Worm (Caenorhabditis elegans): Measurements from ENCODE around the gene T13F2.4.

Gene T13F2.4

DNA sequence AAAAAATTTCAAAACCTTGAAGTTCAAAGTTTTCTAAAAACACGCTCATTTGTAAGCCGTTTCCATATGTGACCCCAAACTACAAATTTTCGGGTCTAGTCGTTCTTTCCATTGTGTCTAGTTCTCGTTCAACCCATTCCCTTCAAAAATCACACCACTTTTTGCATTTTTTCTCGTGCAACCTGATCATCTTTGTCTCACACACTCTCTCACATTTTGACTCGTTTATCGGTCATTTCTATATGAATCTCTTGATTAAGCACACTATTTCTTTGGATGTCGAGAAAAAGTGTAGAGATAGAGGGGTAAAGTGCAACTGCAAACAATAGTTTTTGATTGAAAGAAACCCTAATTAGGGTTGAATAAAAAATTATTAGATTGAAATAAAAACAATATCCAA is 13.9 kb downstream of the T13F2.4 start (continued):
- TF ChIP-seq unc-30 (tag; optimal IDR thresholded peaks at IDR 0.05) (no peak), blmp-1 (tag; optimal IDR thresholded peaks at IDR 0.05) (peak; percentile 69), pax-3 (tag; optimal IDR thresholded peaks at IDR 0.05) (no peak), unc-130 (tag; optimal IDR thresholded peaks at IDR 0.05) (no peak), fos-1 (tag; optimal IDR thresholded peaks at IDR 0.05) (peak; percentile 64), lin-15B (tag; optimal IDR thresholded peaks at IDR 0.05) (no peak), efl-1 (optimal IDR thresholded peaks at IDR 0.05) (peak; percentile 39 to 54), efl-1 (GFP tag; optimal IDR thresholded peaks at IDR 0.05 in 1 of 2) (peak; percentile 34 to 94), ceh-90 (tag; optimal IDR thresholded peaks at IDR 0.05) (no peak), lin-13 (GFP tag; optimal IDR thresholded peaks at IDR 0.05) (peak; percentile 15), ces-1 (GFP tag; optimal IDR thresholded peaks at IDR 0.05) (no peak), ceh-88 (GFP tag; IDR thresholded peaks at IDR 0.05) (no peak), unc-86 (tag; optimal IDR thresholded peaks at IDR 0.05) (no peak), hpl-2 (GFP tag; optimal IDR thresholded peaks at IDR 0.05) (no peak), mab-9 (GFP tag; IDR thresholded peaks at IDR 0.05) (no peak), lir-3 (tag; optimal IDR thresholded peaks at IDR 0.05; ENCODE audit: poor library complexity) (peak; percentile 34), mef-2 (tag; optimal IDR thresholded peaks at IDR 0.05) (no peak), tlp-1 (tag; optimal IDR thresholded peaks at IDR 0.05) (no peak), lsy-2 (tag; optimal IDR thresholded peaks at IDR 0.05) (peak; percentile 50 to 65), rnt-1 (tag; optimal IDR thresholded peaks at IDR 0.05) (peak; percentile 50), nhr-11 (tag; optimal IDR thresholded peaks at IDR 0.05) (no peak), xbp-1 (tag; optimal IDR thresholded peaks at IDR 0.05) (peak; percentile 41), snpc-4 (tag; optimal IDR thresholded peaks at IDR 0.05) (no peak), C34B4.2 (tag; optimal IDR thresholded peaks at IDR 0.05) (no peak), ztf-11 (tag; optimal IDR thresholded peaks at IDR 0.05) (no peak), nhr-90 (tag; optimal IDR thresholded peaks at IDR 0.05; ENCODE audit: poor library complexity) (peak; percentile 61), snu-23 (GFP tag; optimal IDR thresholded peaks at IDR 0.05) (peak; percentile 82), sox-4 (tag; optimal IDR thresholded peaks at IDR 0.05) (no peak), hlh-17 (GFP tag; optimal IDR thresholded peaks at IDR 0.05; ENCODE audit: borderline replicate concordance) (no peak), fkh-10 (GFP tag; optimal IDR thresholded peaks at IDR 0.05) (no peak), nhr-28 (tag; optimal IDR thresholded peaks at IDR 0.05) (no peak), ceh-82 (tag; optimal IDR thresholded peaks at IDR 0.05) (peak in 1 of 3 experiments; percentile 18)

DNA sequence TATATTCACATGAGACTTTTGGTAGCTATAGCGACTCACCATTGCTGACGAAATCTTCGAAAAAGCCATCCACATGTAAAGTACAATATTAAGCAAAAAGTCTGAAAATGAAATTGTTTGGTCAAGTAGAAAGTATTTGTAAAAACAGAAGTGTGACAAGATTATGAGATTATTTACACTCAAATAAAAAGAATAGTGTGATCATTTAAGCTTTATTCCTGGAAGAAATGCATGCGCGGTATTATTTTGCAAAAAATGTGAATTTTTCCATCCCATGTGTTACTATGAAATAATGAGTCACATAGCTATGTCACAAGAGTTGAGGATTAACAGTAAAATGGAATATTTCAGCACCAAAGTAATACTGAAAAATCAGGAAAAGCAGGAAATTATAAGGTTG is 21.0 kb downstream of the T13F2.4 start, which contains the start of gene dct-15:
dct-15 (minus strand) TSS at position 101 of the 400 bp plus-strand sequence.
- TF ChIP-seq sox-4 (tag; optimal IDR thresholded peaks at IDR 0.05) (peak; percentile 31), fkh-8 (tag; optimal IDR thresholded peaks at IDR 0.05) (peak; percentile 68), skn-1 (tag; optimal IDR thresholded peaks at IDR 0.05) (no peak), dsc-1 (tag; optimal IDR thresholded peaks at IDR 0.05) (peak; percentile 71), nhr-47 (tag; optimal IDR thresholded peaks at IDR 0.05) (peak; percentile 26), nhr-71 (tag; optimal IDR thresholded peaks at IDR 0.05) (peak; percentile 31), snpc-4 (tag; optimal IDR thresholded peaks at IDR 0.05) (no peak)

DNA sequence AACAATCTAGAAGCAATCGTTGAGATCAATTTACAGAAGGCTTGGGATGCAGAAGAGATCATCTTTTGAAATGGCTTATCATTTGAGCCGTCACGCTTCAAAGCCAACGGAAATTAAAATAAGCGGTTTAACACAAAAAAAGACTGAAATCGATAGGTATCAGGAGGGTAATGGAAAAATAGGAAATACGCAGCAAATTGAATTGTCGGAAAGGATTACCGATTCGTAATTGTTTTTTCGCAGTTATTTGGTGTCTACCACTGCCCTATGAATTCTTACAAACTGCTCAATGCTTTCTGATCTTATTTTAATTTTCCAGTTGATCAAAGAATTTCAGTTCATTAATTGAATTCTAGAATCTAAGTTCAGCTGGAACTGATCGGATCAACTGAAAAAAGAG is 21.9 kb downstream of the T13F2.4 start:
- no peak for TF ChIP-seq mep-1 (tag; optimal IDR thresholded peaks at IDR 0.05)
- peak; percentile 16 for TF ChIP-seq unc-30 (tag; optimal IDR thresholded peaks at IDR 0.05)
- TF ChIP-seq aha-1 (tag; optimal IDR thresholded peaks at IDR 0.05), result no peak
- TF ChIP-seq nhr-237 (tag; optimal IDR thresholded peaks at IDR 0.05), result no peak
- TF ChIP-seq nhr-47 (tag; optimal IDR thresholded peaks at IDR 0.05), result peak; percentile 26
- no peak for TF ChIP-seq nhr-76 (tag; optimal IDR thresholded peaks at IDR 0.05)
- no peak for TF ChIP-seq unc-62 (GFP tag; optimal IDR thresholded peaks at IDR 0.05)
- no peak for TF ChIP-seq alr-1 (tag; optimal IDR thresholded peaks at IDR 0.05; ENCODE audit: borderline replicate concordance)
- no peak for TF ChIP-seq lin-39 (tag; optimal IDR thresholded peaks at IDR 0.05)
- TF ChIP-seq dsc-1 (tag; optimal IDR thresholded peaks at IDR 0.05), result peak; percentile 68
- no peak for TF ChIP-seq aly-2 (tag; optimal IDR thresholded peaks at IDR 0.05)
- TF ChIP-seq fkh-8 (tag; optimal IDR thresholded peaks at IDR 0.05), result peak; percentile 63
- no peak for TF ChIP-seq elt-2 (tag; optimal IDR thresholded peaks at IDR 0.05)
- TF ChIP-seq ceh-8 (GFP tag; optimal IDR thresholded peaks at IDR 0.05), result no peak
- TF ChIP-seq pax-3 (tag; optimal IDR thresholded peaks at IDR 0.05), result no peak
- TF ChIP-seq nhr-71 (tag; optimal IDR thresholded peaks at IDR 0.05), result peak; percentile 53
- no peak for TF ChIP-seq mab-9 (GFP tag; IDR thresholded peaks at IDR 0.05)
- no peak for TF ChIP-seq ces-1 (GFP tag; optimal IDR thresholded peaks at IDR 0.05)
- no peak for TF ChIP-seq fos-1 (tag; optimal IDR thresholded peaks at IDR 0.05)
- no peak for TF ChIP-seq nhr-11 (tag; optimal IDR thresholded peaks at IDR 0.05)
- no peak for TF ChIP-seq sox-4 (tag; optimal IDR thresholded peaks at IDR 0.05)
- TF ChIP-seq ceh-90 (tag; optimal IDR thresholded peaks at IDR 0.05), result no peak
